Fruit fly (Drosophila melanogaster) Kc167 (cell line): ENCODE results near the gene Cog2.

Source experiments
- Myc ChIP-seq: fragments of >200 bp; optimal IDR thresholded peaks from 2 replicates; lab custom pipeline; 2017; ENCODE audit warnings: missing external identifiers
- Sin3A ChIP-seq: fragments of >200 bp; optimal IDR thresholded peaks from 2 replicates; lab custom pipeline; 2018; ENCODE audit warnings: missing external identifiers
- h ChIP-seq: fragments of >200 bp; optimal IDR thresholded peaks from 3 replicates; lab custom pipeline; 2018; ENCODE audit warnings: missing external identifiers
- insv ChIP-seq: fragments of >200 bp; optimal IDR thresholded peaks from 3 replicates; lab custom pipeline; 2018; ENCODE audit warnings: missing external identifiers
- psq ChIP-seq: fragments of >200 bp; optimal IDR thresholded peaks from 2 replicates; lab custom pipeline; 2017; ENCODE audit warnings: missing external identifiers
- ttk ChIP-seq: sonication (Bioruptor generic); optimal IDR thresholded peaks from 2 replicates; lab custom pipeline; 2017; ENCODE audit warnings: missing external identifiers

Gene Cog2

dm6 chr3R:15382851-15383250 lies 21.4 kb upstream of the Cog2 start, which contains the start of gene h-cup:
Gene h-cup (minus strand): TSS chr3R:15382951.
- no peak for TF ChIP-seq Sin3A
- TF ChIP-seq h (lab: Kevin White, UChicago), result no peak
- TF ChIP-seq Myc (lab: Kevin White, UChicago), result no peak
- no peak for TF ChIP-seq psq (lab: Kevin White, UChicago)
- no peak for TF ChIP-seq ttk
- TF ChIP-seq insv, result no peak

- TF ChIP-seq ttk (no peak), Myc (lab: Kevin White, UChicago) (no peak), insv (no peak), h (lab: Kevin White, UChicago) (no peak), psq (lab: Kevin White, UChicago) (no peak), Sin3A (no peak)
Observed at dm6 chr3R:15379071-15379470, 17.6 kb upstream of the Cog2 start.

- TF ChIP-seq h (lab: Kevin White, UChicago), result no peak
- TF ChIP-seq ttk, result no peak
- no peak for TF ChIP-seq Sin3A
- TF ChIP-seq Myc (lab: Kevin White, UChicago), result no peak
- TF ChIP-seq psq (lab: Kevin White, UChicago), result no peak
- TF ChIP-seq insv, result no peak
Observed at dm6 chr3R:15375470-15375869, 14.0 kb upstream of the Cog2 start.

- no peak for TF ChIP-seq h (lab: Kevin White, UChicago)
- no peak for TF ChIP-seq insv
- TF ChIP-seq Sin3A, result no peak
- TF ChIP-seq ttk, result no peak
- no peak for TF ChIP-seq Myc (lab: Kevin White, UChicago)
- TF ChIP-seq psq (lab: Kevin White, UChicago), result no peak
Observed at dm6 chr3R:15374397-15374796, 12.9 kb upstream of the Cog2 start, which contains the start of gene Rbp. Gene Rbp (plus strand): TSS chr3R:15374635.

dm6 chr3R:15371833-15372232 lies 10.4 kb upstream of the Cog2 start, which contains the start of the genes Ccm3 and CG6136:
Gene Ccm3 (plus strand): TSS chr3R:15371957.
Gene CG6136 (minus strand): TSS chr3R:15372212.
- TF ChIP-seq insv, result no peak
- TF ChIP-seq h (lab: Kevin White, UChicago), result no peak

- TF ChIP-seq ttk (no peak), Myc (lab: Kevin White, UChicago) (no peak), psq (lab: Kevin White, UChicago) (no peak), insv (no peak), Sin3A (no peak), h (lab: Kevin White, UChicago) (no peak)
Observed at dm6 chr3R:15369742-15370141, 8.3 kb upstream of the Cog2 start, which contains the start of gene CG14868. Gene CG14868 (minus strand): TSS chr3R:15369945.

- TF ChIP-seq psq (lab: Kevin White, UChicago), result no peak
- no peak for TF ChIP-seq Myc (lab: Kevin White, UChicago)
- TF ChIP-seq insv, result no peak
- no peak for TF ChIP-seq h (lab: Kevin White, UChicago)
- TF ChIP-seq Sin3A, result no peak
- TF ChIP-seq ttk, result no peak
Observed at dm6 chr3R:15367477-15367876, 6.0 kb upstream of the Cog2 start, which contains the start of gene CG34404. Gene CG34404 (minus strand): TSS chr3R:15367665.

dm6 chr3R:15366839-15367238 lies 5.4 kb upstream of the Cog2 start:
- TF ChIP-seq h (lab: Kevin White, UChicago), result no peak
- TF ChIP-seq Sin3A, result no peak
- no peak for TF ChIP-seq insv
- no peak for TF ChIP-seq ttk
- no peak for TF ChIP-seq Myc (lab: Kevin White, UChicago)
- TF ChIP-seq psq (lab: Kevin White, UChicago), result no peak

dm6 chr3R:15363608-15364007 lies 2.2 kb upstream of the Cog2 start, which contains the start of gene CG6171:
Gene CG6171 (minus strand): TSS chr3R:15363857.
- TF ChIP-seq insv (no peak), ttk (no peak), h (lab: Kevin White, UChicago) (no peak), Sin3A (no peak), psq (lab: Kevin White, UChicago) (no peak), Myc (lab: Kevin White, UChicago) (no peak)

dm6 chr3R:15356645-15357431 lies 4.6 kb downstream of the Cog2 start, which contains the start of the genes Atg4b and Hibch:
Gene Atg4b (minus strand): TSS chr3R:15356924.
Gene Hibch (plus strand): TSS chr3R:15357229.
- TF ChIP-seq Sin3A, result no peak
- no peak for TF ChIP-seq psq (lab: Kevin White, UChicago)
- TF ChIP-seq insv, result no peak
- TF ChIP-seq Myc (lab: Kevin White, UChicago), result no peak
- no peak for TF ChIP-seq ttk
- no peak for TF ChIP-seq h (lab: Kevin White, UChicago)

- TF ChIP-seq ttk (no peak), Sin3A (no peak), h (lab: Kevin White, UChicago) (no peak), psq (lab: Kevin White, UChicago) (no peak), Myc (lab: Kevin White, UChicago) (no peak), insv (no peak)
Observed at dm6 chr3R:15356152-15356551, 5.3 kb downstream of the Cog2 start.

- no peak for TF ChIP-seq Sin3A
- no peak for TF ChIP-seq h (lab: Kevin White, UChicago)
- no peak for TF ChIP-seq insv
- TF ChIP-seq Myc (lab: Kevin White, UChicago), result no peak
- TF ChIP-seq psq (lab: Kevin White, UChicago), result no peak
- TF ChIP-seq ttk, result no peak
Observed at dm6 chr3R:15354019-15354418, 7.4 kb downstream of the Cog2 start.

dm6 chr3R:15350993-15351426 lies 10.4 kb downstream of the Cog2 start, which contains the start of the genes Trs33 and Tmtc4:
Gene Trs33 (minus strand): TSS chr3R:15350995.
Gene Tmtc4 (plus strand): TSS chr3R:15351225.
- TF ChIP-seq Myc (lab: Kevin White, UChicago) (no peak), Sin3A (no peak), psq (lab: Kevin White, UChicago) (no peak), ttk (no peak), insv (no peak), h (lab: Kevin White, UChicago) (no peak)
